Fruit fly (Drosophila melanogaster): ENCODE measurements around the gene drd.
A peak's percentile ranks its signal among the peaks of the same experiment; 100 is the strongest.

The drd gene

dm6 chrX:15085777-15086510 is 39.6 kb upstream of the drd start, which contains the start of the genes CG15027 and Dbct (continued):
- TF ChIP-seq nerfin-1 (tag; optimal IDR thresholded peaks at IDR 0.05) (peak; percentile 40), Usf (GFP tag; optimal IDR thresholded peaks at IDR 0.05) (no peak), luna (GFP tag; optimal IDR thresholded peaks at IDR 0.05) (no peak), CG5180 (GFP tag; optimal IDR thresholded peaks at IDR 0.05) (peak; percentile 28), CG1602 (GFP tag; optimal IDR thresholded peaks at IDR 0.05) (peak; percentile 55), mirr (GFP tag; optimal IDR thresholded peaks at IDR 0.05) (no peak), grn (GFP tag; optimal IDR thresholded peaks at IDR 0.05) (no peak), pnt (GFP tag; optimal IDR thresholded peaks at IDR 0.05) (no peak), Doc2 (GFP tag; IDR thresholded peaks at IDR 0.05) (no peak), Dbx (GFP tag; IDR thresholded peaks at IDR 0.05) (peak; percentile 74; the same call in 2 of the 3 replicates), unc-4 (GFP tag; IDR thresholded peaks at IDR 0.05; ENCODE audit: partially characterized antibody) (peak; percentile 69), CG30431 (GFP tag; optimal IDR thresholded peaks at IDR 0.05) (peak; percentile 12), dimm (GFP tag; IDR thresholded peaks at IDR 0.05) (no peak), sisA (GFP tag; IDR thresholded peaks at IDR 0.05) (peak; percentile 72), Lim3 (GFP tag; IDR thresholded peaks at IDR 0.05) (no peak), CG32767 (GFP tag; IDR thresholded peaks at IDR 0.05) (peak; percentile 68; the same call in 1 of the 2 replicates), CG8281 (tag; optimal IDR thresholded peaks at IDR 0.05) (peak; percentile 30), pho (GFP tag; optimal IDR thresholded peaks at IDR 0.05) (peak; percentile 25), Scr (GFP tag; IDR thresholded peaks at IDR 0.05; ENCODE audit: partially characterized antibody) (peak; percentile 84), CG8359 (GFP tag; optimal IDR thresholded peaks at IDR 0.05; ENCODE audit: borderline replicate concordance) (no peak), odd (GFP tag; optimal IDR thresholded peaks at IDR 0.05) (no peak), lmd (GFP tag; IDR thresholded peaks at IDR 0.05) (peak; percentile 64), CG4282 (GFP tag; optimal IDR thresholded peaks at IDR 0.05) (no peak), Aef1 (GFP tag; IDR thresholded peaks at IDR 0.05) (peak; percentile 64), CkIIα-i1 (GFP tag; IDR thresholded peaks at IDR 0.05) (no peak), CG4854 (GFP tag; optimal IDR thresholded peaks at IDR 0.05) (no peak), Hmx (GFP tag; optimal IDR thresholded peaks at IDR 0.05) (no peak), Opbp (GFP tag; IDR thresholded peaks at IDR 0.05; ENCODE audit: partially characterized antibody) (peak; percentile 57; the same call in 1 of the 3 replicates), CG2202 (tag; optimal IDR thresholded peaks at IDR 0.05) (peak; percentile 33), CG11398 (GFP tag; optimal IDR thresholded peaks at IDR 0.05) (no peak), bcd (GFP tag; optimal IDR thresholded peaks at IDR 0.05) (peak; percentile 32), NFAT (GFP tag; IDR thresholded peaks at IDR 0.05) (peak; percentile 22; the same call in 1 of the 2 replicates), disco-r (GFP tag; optimal IDR thresholded peaks at IDR 0.05) (no peak), ash1 (GFP tag; optimal IDR thresholded peaks at IDR 0.05) (no peak), HLH4C (GFP tag; IDR thresholded peaks at IDR 0.05; ENCODE audit: partially characterized antibody) (peak; percentile 62; the same call in 2 of the 3 replicates), tna (GFP tag; IDR thresholded peaks at IDR 0.05; ENCODE audit: partially characterized antibody) (no peak), crol (GFP tag; IDR thresholded peaks at IDR 0.05) (no peak), lilli (GFP tag; optimal IDR thresholded peaks at IDR 0.05) (peak; percentile 60), CG32532 (GFP tag; IDR thresholded peaks at IDR 0.05) (peak; percentile 71), CG18764 (GFP tag; optimal IDR thresholded peaks at IDR 0.05) (peak; percentile 52), dm (GFP tag; optimal IDR thresholded peaks at IDR 0.05) (peak; percentile 55), pan (optimal IDR thresholded peaks at IDR 0.05) (no peak), pan (GFP tag; optimal IDR thresholded peaks at IDR 0.05 in 1 of 2, IDR thresholded peaks at IDR 0.05 in 1 of 2) (peak in 1 of 2 experiments; percentile 73), Doc3 (GFP tag; IDR thresholded peaks at IDR 0.05; ENCODE audit: partially characterized antibody) (peak; percentile 73; the same call in 2 of the 3 replicates), Poxn (GFP tag; IDR thresholded peaks at IDR 0.05) (0 out of 2 replicates have a peak, but pooled peaks have one; percentile 20), phol (tag; optimal IDR thresholded peaks at IDR 0.05) (peak; percentile 75), Ets97D (GFP tag; optimal IDR thresholded peaks at IDR 0.05) (no peak), cg (GFP tag; optimal IDR thresholded peaks at IDR 0.05) (peak; percentile 83), Dref (GFP tag; IDR thresholded peaks at IDR 0.05) (peak; percentile 53)
